Worm (Caenorhabditis elegans) whole organism, young adult: Measurements from ENCODE around the gene C25E10.5.
A peak's percentile ranks its signal among the peaks of the same experiment; 100 is the strongest.

Source experiments
- B0019.2 ChIP-seq: fragments of 200-800 bp; sonication (Bioruptor generic); conservative IDR thresholded peaks from 2 replicates; pipeline ENCODE4 v1.3.6; 2022; ENCODE audit warnings: missing genetic modification reagents, missing genetic modification characterization, missing compliant biosample characterization
- B0035.1 ChIP-seq: sonication (generic microtip); optimal IDR thresholded peaks from 2 replicates; lab custom pipeline; 2016; ENCODE audit warnings: missing genetic modification characterization, mild to moderate bottlenecking, missing compliant biosample characterization, missing genotype, missing genetic modification reagents
- B0336.3 ChIP-seq: fragments of 200-800 bp; sonication (Bioruptor generic); IDR thresholded peaks from 2 replicates; pipeline ENCODE4 v1.3.6; 2022; ENCODE audit warnings: missing genetic modification characterization, missing compliant biosample characterization
- C06A6.2 ChIP-seq: fragments of 200-800 bp; sonication (Bioruptor generic); conservative IDR thresholded peaks from 2 replicates; pipeline ENCODE4 v1.3.6; 2022; ENCODE audit warnings: missing genetic modification characterization, missing compliant biosample characterization
- F22D6.2 ChIP-seq: sonication (generic microtip); optimal IDR thresholded peaks from 2 replicates; lab custom pipeline; 2016; ENCODE audit warnings: mild to moderate bottlenecking, missing genetic modification characterization, missing compliant biosample characterization
- F23B12.7 ChIP-seq: sonication (generic microtip); optimal IDR thresholded peaks from 2 replicates; lab custom pipeline; 2017; ENCODE audit warnings: missing genetic modification characterization, mild to moderate bottlenecking, missing compliant biosample characterization, antibody characterized with exemption, moderate library complexity; ENCODE audit not compliant: insufficient read depth
- F49E8.2 ChIP-seq: sonication (generic microtip); optimal IDR thresholded peaks from 3 replicates; lab custom pipeline; 2017; ENCODE audit warnings: missing genetic modification characterization, mild to moderate bottlenecking, missing compliant biosample characterization, antibody characterized with exemption, moderate library complexity; ENCODE audit not compliant: insufficient read depth
- F52B5.7 ChIP-seq: sonication (generic microtip); optimal IDR thresholded peaks from 2 replicates; lab custom pipeline; 2016; ENCODE audit warnings: mild to moderate bottlenecking, missing genetic modification characterization, missing compliant biosample characterization
- F55B11.4 ChIP-seq: sonication (generic microtip); optimal IDR thresholded peaks from 2 replicates; lab custom pipeline; 2016; ENCODE audit warnings: missing compliant biosample characterization, missing genetic modification characterization, borderline replicate concordance; ENCODE audit not compliant: insufficient read depth
- F57A8.1 ChIP-seq: fragments of 200-800 bp; sonication (Bioruptor generic); optimal IDR thresholded peaks from 2 replicates; lab custom pipeline; 2018; ENCODE audit warnings: mild to moderate bottlenecking, missing genetic modification characterization, moderate library complexity, missing compliant biosample characterization
- K11D2.4 ChIP-seq: fragments of 200-800 bp; sonication (Bioruptor generic); IDR thresholded peaks from 2 replicates; pipeline ENCODE4 v1.3.6; 2022; ENCODE audit warnings: missing genetic modification reagents, missing genetic modification characterization, missing compliant biosample characterization
- Y53F4B.3 ChIP-seq: fragments of 200-800 bp; sonication (Bioruptor generic); IDR thresholded peaks from 2 replicates; pipeline ENCODE4 v1.3.6; 2022; ENCODE audit warnings: missing genetic modification reagents, missing genetic modification characterization, missing compliant biosample characterization
- Y56A3A.18 ChIP-seq: fragments of 200-800 bp; sonication (Bioruptor generic); IDR thresholded peaks from 2 replicates; pipeline ENCODE4 v1.3.6; 2022; ENCODE audit warnings: missing genetic modification reagents, missing genetic modification characterization, missing compliant biosample characterization
- Y79H2A.3 ChIP-seq: fragments of 200-800 bp; sonication (Bioruptor generic); conservative IDR thresholded peaks from 2 replicates; pipeline ENCODE4 v1.3.6; 2022; ENCODE audit warnings: missing genetic modification reagents, missing genetic modification characterization, missing compliant biosample characterization
- Y95B8A.8 ChIP-seq: fragments of 200-800 bp; sonication (Bioruptor generic); IDR thresholded peaks from 2 replicates; pipeline ENCODE4 v1.3.6; 2022; ENCODE audit warnings: missing genetic modification reagents, missing genetic modification characterization, missing compliant biosample characterization
- ZK185.1 ChIP-seq: sonication (generic microtip); optimal IDR thresholded peaks from 2 replicates; lab custom pipeline; 2016; ENCODE audit warnings: mild to moderate bottlenecking, missing genetic modification characterization, missing compliant biosample characterization; ENCODE audit not compliant: poor library complexity, severe bottlenecking
- ama-1 ChIP-seq, 3 experiments: fragments of 150-350 bp in 1 of 3; sonication (generic microtip) in 2 of 3; optimal IDR thresholded peaks; 2 replicates each; lab custom pipeline; 2014 to 2018; ENCODE audit warnings: missing biosample characterization in 2 of 3, missing genetic modification characterization in 2 of 3, missing genetic modification reagents in 2 of 3
- athp-1 ChIP-seq: sonication (generic microtip); optimal IDR thresholded peaks from 2 replicates; lab custom pipeline; 2017; ENCODE audit warnings: mild to moderate bottlenecking, missing genetic modification characterization, missing compliant biosample characterization
- attf-3 ChIP-seq: fragments of 200-800 bp; sonication (Bioruptor generic); conservative IDR thresholded peaks from 2 replicates; pipeline ENCODE4 v1.3.6; 2022; ENCODE audit warnings: missing genetic modification reagents, missing genetic modification characterization, missing compliant biosample characterization
- attf-5 ChIP-seq: fragments of 200-800 bp; sonication (Bioruptor generic); optimal IDR thresholded peaks from 2 replicates; lab custom pipeline; 2018; ENCODE audit warnings: mild to moderate bottlenecking, missing genetic modification characterization, missing compliant biosample characterization
- attf-6 ChIP-seq: fragments of 200-800 bp; sonication (Bioruptor generic); IDR thresholded peaks from 2 replicates; pipeline ENCODE4 v1.3.6; 2022; ENCODE audit warnings: missing genetic modification reagents, missing genetic modification characterization, missing compliant biosample characterization
- bed-1 ChIP-seq: fragments of 200-800 bp; sonication (Bioruptor generic); IDR thresholded peaks from 2 replicates; pipeline ENCODE4 v1.3.6; 2022; ENCODE audit warnings: missing genetic modification reagents, missing genetic modification characterization, missing compliant biosample characterization
- cebp-1 ChIP-seq, 2 experiments: fragments of 200-800 bp in 1 of 2; sonication (Bioruptor generic) in 1 of 2; sonication (generic microtip) in 1 of 2; IDR thresholded peaks in 1 of 2; optimal IDR thresholded peaks in 1 of 2; 2 replicates each; pipeline versions ENCODE4 v1.3.6 to Lab custom; 2017 to 2022; ENCODE audit warnings: missing compliant biosample characterization in 2 of 2, missing genetic modification characterization in 2 of 2, mild to moderate bottlenecking in 1 of 2, missing genetic modification reagents in 1 of 2, moderate library complexity in 1 of 2
- cebp-2 ChIP-seq: fragments of 200-800 bp; sonication (Bioruptor generic); IDR thresholded peaks from 2 replicates; pipeline ENCODE4 v1.3.6; 2022; ENCODE audit warnings: missing genetic modification characterization, missing compliant biosample characterization
- ceh-100 ChIP-seq: fragments of 200-800 bp; sonication (Bioruptor generic); IDR thresholded peaks from 2 replicates; pipeline ENCODE4 v1.3.6; 2022; ENCODE audit warnings: missing genetic modification reagents, missing genetic modification characterization, missing compliant biosample characterization
- ceh-40 ChIP-seq: fragments of 200-800 bp; sonication (Bioruptor generic); IDR thresholded peaks from 2 replicates; pipeline ENCODE4 v1.3.6; 2022; ENCODE audit warnings: missing genetic modification characterization, missing compliant biosample characterization
- die-1 ChIP-seq: sonication (generic microtip); optimal IDR thresholded peaks from 2 replicates; lab custom pipeline; 2016; ENCODE audit warnings: missing genotype, mild to moderate bottlenecking, missing genetic modification characterization, missing compliant biosample characterization
- dox-1 ChIP-seq: fragments of 200-800 bp; sonication (Bioruptor generic); IDR thresholded peaks from 2 replicates; pipeline ENCODE4 v1.3.6; 2022; ENCODE audit warnings: missing genetic modification reagents, missing genetic modification characterization, missing compliant biosample characterization
- dpff-1 ChIP-seq: sonication (generic microtip); optimal IDR thresholded peaks from 2 replicates; lab custom pipeline; 2017; ENCODE audit warnings: mild to moderate bottlenecking, missing genetic modification characterization, missing compliant biosample characterization
- dpl-1 ChIP-seq: fragments of 150-350 bp; optimal IDR thresholded peaks from 2 replicates; lab custom pipeline; 2014; ENCODE audit warnings: missing biosample characterization, missing genetic modification reagents, missing genetic modification characterization
- egl-18 ChIP-seq: fragments of 200-800 bp; sonication (Bioruptor generic); IDR thresholded peaks from 2 replicates; pipeline ENCODE4 v1.3.6; 2022; ENCODE audit warnings: missing genetic modification reagents, missing genetic modification characterization, missing compliant biosample characterization
- hmg-20 ChIP-seq: fragments of 200-800 bp; sonication (Bioruptor generic); IDR thresholded peaks from 2 replicates; pipeline ENCODE4 v1.3.6; 2022; ENCODE audit warnings: missing genetic modification reagents, missing genetic modification characterization, missing compliant biosample characterization
- let-607 ChIP-seq, 2 experiments: fragments of 200-800 bp in 1 of 2; sonication (Bioruptor generic) in 1 of 2; sonication (generic microtip) in 1 of 2; optimal IDR thresholded peaks; 2 replicates each; lab custom pipeline; 2016 to 2018; ENCODE audit warnings: mild to moderate bottlenecking in 2 of 2, missing compliant biosample characterization in 2 of 2, missing genetic modification characterization in 2 of 2, moderate library complexity in 2 of 2, missing genotype in 1 of 2
- lin-40 ChIP-seq: sonication (generic microtip); optimal IDR thresholded peaks from 2 replicates; lab custom pipeline; 2016; ENCODE audit warnings: missing genetic modification characterization, mild to moderate bottlenecking, missing compliant biosample characterization, missing genotype, missing genetic modification reagents
- madf-10 ChIP-seq: sonication (generic microtip); optimal IDR thresholded peaks from 2 replicates; lab custom pipeline; 2016; ENCODE audit warnings: mild to moderate bottlenecking, missing genetic modification characterization, missing compliant biosample characterization
- mcd-1 ChIP-seq: fragments of 200-800 bp; sonication (Bioruptor generic); IDR thresholded peaks from 2 replicates; pipeline ENCODE4 v1.3.6; 2022; ENCODE audit warnings: missing genetic modification reagents, missing genetic modification characterization, missing compliant biosample characterization
- mel-28 ChIP-seq: sonication (generic microtip); optimal IDR thresholded peaks from 2 replicates; lab custom pipeline; 2016; ENCODE audit warnings: borderline replicate concordance, mild to moderate bottlenecking, missing genetic modification characterization, missing compliant biosample characterization
- nhr-80 ChIP-seq: sonication (generic microtip); optimal IDR thresholded peaks from 2 replicates; lab custom pipeline; 2016; ENCODE audit warnings: missing genetic modification characterization, missing compliant biosample characterization
- nhr-90 ChIP-seq: sonication (generic microtip); optimal IDR thresholded peaks from 2 replicates; lab custom pipeline; 2016; ENCODE audit warnings: missing genotype, mild to moderate bottlenecking, missing genetic modification characterization, missing compliant biosample characterization
- pha-4 ChIP-seq: fragments of 150-350 bp; sonication (generic microtip); optimal IDR thresholded peaks from 2 replicates; lab custom pipeline; 2014; ENCODE audit warnings: missing biosample characterization, missing genetic modification reagents, missing genetic modification characterization
- sdz-38 ChIP-seq: sonication (generic microtip); optimal IDR thresholded peaks from 2 replicates; lab custom pipeline; 2016; ENCODE audit warnings: missing genotype, missing genetic modification characterization, missing compliant biosample characterization
- sea-2 ChIP-seq: fragments of 200-800 bp; sonication (Bioruptor generic); IDR thresholded peaks from 2 replicates; pipeline ENCODE4 v1.3.6; 2022; ENCODE audit warnings: missing genetic modification characterization, missing compliant biosample characterization
- snpc-4 ChIP-seq, 5 experiments: fragments of 150-350 bp in 1 of 5; sonication (generic microtip) in 4 of 5; optimal IDR thresholded peaks; 2 replicates each; lab custom pipeline; 2014 to 2018; ENCODE audit warnings: missing genetic modification characterization in 5 of 5, missing biosample characterization in 3 of 5, antibody characterized with exemption in 2 of 5, mild to moderate bottlenecking in 2 of 5, missing compliant biosample characterization in 2 of 5, missing genotype in 2 of 5, moderate library complexity in 2 of 5, missing genetic modification reagents in 1 of 5
- tbp1 ChIP-seq: fragments of 200-800 bp; sonication (Bioruptor generic); optimal IDR thresholded peaks from 2 replicates; lab custom pipeline; 2018; ENCODE audit warnings: mild to moderate bottlenecking, missing genetic modification characterization, missing compliant biosample characterization
- tbx-9 ChIP-seq: sonication (generic microtip); optimal IDR thresholded peaks from 2 replicates; lab custom pipeline; 2016; ENCODE audit warnings: borderline replicate concordance, missing genetic modification characterization, inconsistent platforms, missing compliant biosample characterization
- unc-62 ChIP-seq: fragments of 150-350 bp; optimal IDR thresholded peaks from 2 replicates; lab custom pipeline; 2014; ENCODE audit warnings: missing biosample characterization, missing genetic modification reagents, missing genetic modification characterization

Gene C25E10.5

ce11 chrV:9078815-9079525 is 48.6 kb downstream of the C25E10.5 start:
- TF ChIP-seq B0019.2 (GFP tag; lab: Robert Waterston, UW): no peak
- TF ChIP-seq B0035.1 (tag; lab: Kevin White, UChicago): no peak
- no peak for TF ChIP-seq mel-28 (tag; lab: Kevin White, UChicago)
- TF ChIP-seq lin-40: no peak
- no peak for TF ChIP-seq ZK185.1
- TF ChIP-seq Y95B8A.8 (GFP tag; lab: Robert Waterston, UW): no peak
- TF ChIP-seq hmg-20 (GFP tag; lab: Robert Waterston, UW): no peak
- peak in 1 of 2 experiments; percentile 31 for TF ChIP-seq let-607 (tag; optimal IDR thresholded peaks at IDR 0.05; lab: Kevin White, UChicago)
- TF ChIP-seq dpff-1: no peak
- TF ChIP-seq F55B11.4 (tag; lab: Kevin White, UChicago): no peak
- no peak for TF ChIP-seq egl-18 (GFP tag; lab: Robert Waterston, UW)
- no peak for TF ChIP-seq cebp-2 (GFP tag; lab: Robert Waterston, UW)
- TF ChIP-seq C06A6.2: no peak
- no peak for TF ChIP-seq F23B12.7 (tag; lab: Kevin White, UChicago)
- peak; percentile 19 for TF ChIP-seq unc-62
- no peak for TF ChIP-seq tbp1
- no peak for TF ChIP-seq madf-10
- TF ChIP-seq die-1: no peak
- TF ChIP-seq F49E8.2 (tag; lab: Kevin White, UChicago): no peak
- TF ChIP-seq K11D2.4 (GFP tag; lab: Robert Waterston, UW): no peak
- TF ChIP-seq tbx-9 (tag; lab: Kevin White, UChicago): no peak
- 0 out of 2 replicates have a peak, but pooled peaks have one; percentile 22 for TF ChIP-seq B0336.3
- no peak for TF ChIP-seq sea-2 (GFP tag; lab: Robert Waterston, UW)
- TF ChIP-seq Y53F4B.3 (GFP tag; lab: Robert Waterston, UW): no peak
- no peak for TF ChIP-seq F52B5.7 (tag; lab: Kevin White, UChicago)
- TF ChIP-seq ceh-100 (GFP tag; lab: Robert Waterston, UW): no peak
- TF ChIP-seq attf-3 (GFP tag; lab: Robert Waterston, UW): no peak
- TF ChIP-seq snpc-4 (GFP tag; optimal IDR thresholded peaks at IDR 0.05; lab: Kevin White, UChicago): no peak
- TF ChIP-seq snpc-4 (tag; optimal IDR thresholded peaks at IDR 0.05; lab: Kevin White, UChicago): peak in 1 of 4 experiments; percentile 1
- no peak for TF ChIP-seq athp-1 (tag; lab: Kevin White, UChicago)
- TF ChIP-seq nhr-90: peak; percentile 61
- no peak for TF ChIP-seq pha-4 (tag; lab: Kevin White, UChicago)
- TF ChIP-seq F57A8.1: no peak
- no peak for TF ChIP-seq sdz-38 (tag; lab: Kevin White, UChicago)
- TF ChIP-seq F22D6.2 (tag; lab: Kevin White, UChicago): no peak
- no peak for TF ChIP-seq dpl-1
- no peak for TF ChIP-seq cebp-1 (GFP tag; IDR thresholded peaks at IDR 0.05; lab: Robert Waterston, UW)
- peak; percentile 63 for TF ChIP-seq cebp-1 (tag; optimal IDR thresholded peaks at IDR 0.05; lab: Kevin White, UChicago)
- TF ChIP-seq ceh-40 (GFP tag; lab: Robert Waterston, UW): no peak
- TF ChIP-seq dox-1: peak; percentile 49; the same call in 1 of the 2 replicates
- no peak for TF ChIP-seq bed-1
- TF ChIP-seq attf-6 (GFP tag; lab: Robert Waterston, UW): no peak
- TF ChIP-seq Y79H2A.3 (GFP tag; lab: Robert Waterston, UW): no peak
- peak; percentile 29 for TF ChIP-seq attf-5
- TF ChIP-seq ama-1 (optimal IDR thresholded peaks at IDR 0.05; lab: Kevin White, UChicago): no peak
- TF ChIP-seq ama-1 (GFP tag; optimal IDR thresholded peaks at IDR 0.05; lab: Kevin White, UChicago): no peak
- no peak for TF ChIP-seq Y56A3A.18 (GFP tag; lab: Robert Waterston, UW)
- peak; percentile 88 for TF ChIP-seq nhr-80 (tag; lab: Kevin White, UChicago)
- no peak for TF ChIP-seq mcd-1 (GFP tag; lab: Robert Waterston, UW)
